Fruit fly (Drosophila melanogaster): ENCODE data around the gene CG42305.

The CG42305 gene

DNA sequence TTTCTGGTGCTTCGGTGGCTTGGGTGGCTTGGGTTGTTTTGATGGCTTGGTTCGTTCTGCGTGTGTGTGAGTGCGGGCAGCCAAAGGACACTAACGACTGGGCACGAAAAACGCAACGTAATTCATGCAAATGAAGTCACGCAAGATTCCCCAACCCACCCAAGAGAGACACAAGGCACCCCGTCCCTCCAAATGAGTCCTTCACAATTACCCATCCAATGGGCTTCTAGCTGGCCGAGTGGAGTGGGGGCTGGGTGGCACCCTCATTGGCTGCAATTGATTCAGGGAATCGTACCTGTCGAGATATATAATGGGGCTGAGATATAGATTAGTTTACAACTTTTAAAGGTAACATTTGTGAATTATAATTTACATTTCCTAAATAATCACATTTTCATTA, 19.2 kb upstream of the CG42305 start:
- no peak for TF ChIP-seq noc (tag; optimal IDR thresholded peaks at IDR 0.05)

DNA sequence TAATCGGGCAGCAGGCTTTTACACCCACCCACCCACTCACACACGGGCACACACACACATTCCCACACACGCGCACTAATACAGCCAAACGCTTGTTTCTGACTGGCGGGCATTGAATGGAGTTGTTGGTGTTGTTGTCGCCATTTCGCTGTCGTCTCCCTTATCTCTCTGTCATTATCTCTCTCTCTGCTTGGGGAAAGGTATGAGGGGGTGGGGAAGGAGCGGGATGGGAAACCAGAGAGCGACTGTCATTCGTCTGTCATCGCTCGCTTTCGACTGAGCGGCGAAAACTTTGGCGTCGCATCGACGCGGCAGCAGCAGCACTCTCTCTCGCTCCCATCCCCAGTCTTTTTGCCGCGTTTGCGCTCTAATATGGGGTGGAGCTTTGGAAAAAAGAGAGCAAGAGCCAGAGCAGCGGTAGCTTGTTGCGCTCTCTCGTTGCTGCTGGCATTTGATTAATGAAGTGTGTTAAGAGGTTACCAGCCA, 16.5 kb upstream of the CG42305 start:
- TF ChIP-seq noc (tag; optimal IDR thresholded peaks at IDR 0.05), result peak; percentile 1

DNA sequence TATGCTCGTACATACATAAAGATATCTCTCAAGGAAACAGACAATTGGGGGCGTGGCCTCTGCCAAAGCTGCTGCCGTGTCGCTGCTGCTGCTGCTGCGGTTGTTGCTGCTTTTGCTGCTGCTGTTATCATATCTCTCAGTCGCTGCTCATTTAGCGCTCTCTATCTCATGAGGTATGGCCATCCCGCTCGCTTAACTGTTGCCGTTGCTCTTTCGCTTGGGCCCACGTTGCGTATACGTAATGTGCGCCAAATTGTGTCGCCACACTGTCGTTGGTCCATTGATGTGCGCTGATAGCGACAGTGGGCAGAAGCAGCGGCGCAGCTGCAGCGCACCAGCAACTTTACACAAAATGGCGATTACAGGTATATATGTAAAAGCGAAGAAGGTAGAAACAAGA, 16.0 kb upstream of the CG42305 start:
- no peak for TF ChIP-seq noc (tag; optimal IDR thresholded peaks at IDR 0.05)

DNA sequence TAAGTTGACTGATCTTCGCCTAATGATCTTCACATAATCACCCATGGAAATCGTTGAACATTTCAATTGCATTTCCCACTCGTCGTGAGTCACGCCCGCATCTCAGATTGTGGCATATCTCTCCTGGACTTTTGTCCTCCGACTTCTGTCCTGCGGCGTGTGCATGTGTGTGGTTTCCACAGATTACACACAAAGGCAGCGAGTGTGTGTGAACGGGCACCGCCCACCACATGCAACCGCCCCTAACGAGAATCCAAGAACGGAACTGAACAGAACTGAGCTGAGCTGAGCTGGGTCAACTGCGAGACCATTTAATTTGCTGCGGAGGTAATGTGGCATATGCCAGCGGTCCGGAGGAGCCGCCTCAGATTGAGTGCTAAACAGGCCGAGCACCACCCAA, 10.7 kb upstream of the CG42305 start:
- no peak for TF ChIP-seq noc (tag; optimal IDR thresholded peaks at IDR 0.05)

DNA sequence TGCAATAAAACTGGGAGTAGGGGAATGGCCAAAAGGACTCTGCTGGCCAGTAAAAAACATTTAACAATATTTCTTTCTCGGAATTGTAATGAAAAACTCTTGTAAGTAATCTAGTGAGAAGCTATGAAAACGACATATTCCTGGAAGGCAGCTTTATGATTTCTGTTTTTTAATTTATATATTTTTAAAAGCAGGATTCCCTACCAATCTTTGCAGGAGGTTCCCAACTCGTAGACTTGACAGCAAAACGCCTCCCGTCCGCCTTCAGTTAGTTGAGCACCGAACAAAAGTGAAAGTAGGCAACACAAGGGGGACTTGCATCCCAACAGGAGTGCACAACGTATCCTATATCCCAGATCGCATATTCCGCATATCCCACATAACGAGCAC, 7.2 kb upstream of the CG42305 start, which contains the start of gene CG43814:
TSS of gene CG43814 (minus strand) at position 101 of the 390 bp plus-strand sequence.
- no peak for TF ChIP-seq noc (tag; optimal IDR thresholded peaks at IDR 0.05)

DNA sequence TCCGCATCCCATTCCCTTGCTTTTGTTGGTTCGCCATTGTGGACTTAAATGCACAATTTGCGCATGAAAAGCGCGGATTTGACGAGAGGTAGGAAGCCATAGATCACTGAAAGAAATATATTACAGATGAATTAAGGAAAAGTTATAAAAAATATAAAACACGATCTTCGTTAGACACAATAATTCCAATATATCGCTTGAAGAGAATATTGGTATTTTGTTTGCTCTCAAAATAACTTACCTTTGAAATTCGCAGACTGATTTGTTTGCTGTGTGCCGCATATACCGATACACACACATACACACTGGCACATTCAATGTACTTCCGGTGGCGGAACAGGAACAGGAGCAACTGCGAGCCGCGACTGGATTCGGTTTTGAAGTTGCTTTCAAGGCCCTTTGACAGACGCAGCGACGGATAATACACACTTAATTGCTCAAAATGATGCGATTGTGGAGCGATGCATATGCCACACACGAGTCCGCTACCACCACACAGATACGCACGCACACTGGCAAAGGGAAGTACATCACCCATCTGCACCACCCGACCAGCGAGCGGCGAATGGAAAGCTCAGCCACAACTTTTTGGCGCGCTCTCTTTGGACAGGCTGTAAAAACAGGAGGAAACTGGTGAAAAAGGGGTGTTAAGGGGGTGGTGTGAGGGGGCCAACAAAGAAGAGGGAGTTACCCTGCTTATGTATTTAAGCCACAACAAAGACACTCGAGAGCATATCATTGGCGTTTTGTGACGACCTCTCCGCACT, 6.6 kb upstream of the CG42305 start:
- no peak for TF ChIP-seq noc (tag; optimal IDR thresholded peaks at IDR 0.05)

DNA sequence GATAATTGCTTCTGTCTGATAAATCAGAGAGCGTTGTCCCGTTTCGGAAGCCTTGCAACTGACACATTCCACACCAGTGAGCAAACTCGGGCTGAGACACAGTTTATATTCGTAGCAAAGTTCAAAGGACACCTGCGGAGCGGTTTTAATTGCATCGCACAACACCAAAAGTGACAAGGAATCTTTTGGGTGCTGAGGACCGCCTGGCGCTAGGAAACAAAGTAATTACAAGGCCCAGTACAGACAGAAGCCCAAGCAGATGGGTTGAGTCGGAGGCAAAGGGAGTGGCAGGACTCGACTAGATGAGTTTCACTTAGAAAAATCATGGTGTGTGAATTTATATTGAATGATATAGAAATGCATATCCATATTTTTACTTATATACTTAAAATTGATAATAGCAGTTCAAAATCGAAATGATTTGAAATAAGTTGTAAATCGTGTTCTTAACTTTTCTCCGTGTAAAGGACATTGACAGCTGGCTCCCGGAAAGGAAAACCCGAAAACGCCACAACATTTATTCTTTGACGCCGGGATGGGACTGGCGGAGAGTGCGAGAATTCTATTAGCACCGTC, 3.6 kb upstream of the CG42305 start:
- no peak for TF ChIP-seq noc (tag; optimal IDR thresholded peaks at IDR 0.05)

DNA sequence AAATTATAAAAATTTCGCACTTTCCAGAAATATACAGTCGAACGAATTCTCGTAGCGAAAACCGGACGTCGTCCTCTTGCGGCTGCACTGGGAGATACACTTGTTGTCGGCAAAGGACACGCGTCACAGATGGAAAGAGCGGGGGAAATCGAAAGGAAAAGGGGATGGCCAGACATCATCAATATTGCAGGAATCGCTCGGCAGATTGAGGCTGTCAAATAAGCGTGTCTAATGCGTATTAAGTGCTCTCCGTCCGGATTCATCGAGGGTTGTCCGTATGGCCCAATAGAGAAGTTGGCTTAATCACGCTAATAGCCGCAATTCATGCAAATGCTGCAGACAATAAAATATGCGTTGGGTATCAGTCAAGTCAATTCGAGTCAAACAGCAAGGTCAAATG, 3.0 kb upstream of the CG42305 start:
- TF ChIP-seq noc (tag; optimal IDR thresholded peaks at IDR 0.05), result no peak

DNA sequence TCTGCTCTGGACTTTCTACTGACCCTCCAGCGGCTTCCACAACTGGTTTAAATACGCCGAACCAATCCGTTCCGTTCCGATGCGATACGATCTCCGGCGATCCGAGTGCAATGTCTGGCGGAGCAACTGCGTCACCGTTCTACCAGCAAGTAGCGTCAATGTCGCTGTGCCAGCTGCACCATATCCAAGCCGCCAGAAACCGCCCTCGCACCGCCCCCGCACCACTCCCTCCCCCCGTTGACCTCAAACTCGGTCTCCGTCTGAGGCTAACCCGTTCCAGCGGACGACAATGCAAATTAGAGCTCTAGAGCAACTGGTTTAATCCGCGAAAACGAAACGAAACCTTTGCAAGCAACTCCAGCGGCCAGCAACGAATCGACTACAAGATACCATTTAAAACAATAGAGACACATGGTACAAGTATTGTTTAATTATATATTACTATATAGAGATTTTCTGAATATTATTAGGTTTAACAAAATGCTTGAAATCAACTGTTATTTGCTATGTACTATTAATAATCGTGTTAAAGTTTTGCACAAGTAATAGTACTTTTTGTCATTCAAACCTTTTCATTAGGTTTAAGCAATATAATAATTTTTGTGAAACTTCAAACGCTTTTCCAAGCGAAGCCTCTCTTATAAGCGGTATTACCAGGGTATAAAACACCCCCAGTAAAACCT, 1.3 kb upstream of the CG42305 start, which contains the start of the genes CG10570 and CG42502:
TSS of gene CG10570 (minus strand) at position 293 of the 683 bp plus-strand sequence.
TSS of gene CG42502 (minus strand) at position 293 of the 683 bp plus-strand sequence.
- TF ChIP-seq noc (tag; optimal IDR thresholded peaks at IDR 0.05), result no peak

DNA sequence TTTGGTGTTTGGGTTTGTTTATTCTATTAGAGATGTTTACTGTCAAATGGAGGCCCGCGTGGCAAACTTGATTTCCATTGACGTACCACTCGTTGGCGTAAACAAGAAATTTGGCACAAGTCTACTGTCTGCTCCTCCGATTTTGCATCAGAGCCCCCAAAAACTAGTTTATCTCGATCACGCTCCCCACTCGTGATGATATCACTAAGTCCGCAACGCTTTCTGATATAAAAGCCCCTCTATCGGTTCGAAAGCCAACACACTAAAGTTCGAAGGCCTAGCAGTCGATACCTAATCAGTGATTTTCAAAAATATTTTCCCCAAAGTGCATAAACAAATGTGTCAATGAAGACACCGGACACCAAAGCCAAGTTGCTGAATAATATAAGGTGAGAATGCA, 307 bp downstream of the CG42305 start:
- TF ChIP-seq noc (tag; optimal IDR thresholded peaks at IDR 0.05), result no peak

DNA sequence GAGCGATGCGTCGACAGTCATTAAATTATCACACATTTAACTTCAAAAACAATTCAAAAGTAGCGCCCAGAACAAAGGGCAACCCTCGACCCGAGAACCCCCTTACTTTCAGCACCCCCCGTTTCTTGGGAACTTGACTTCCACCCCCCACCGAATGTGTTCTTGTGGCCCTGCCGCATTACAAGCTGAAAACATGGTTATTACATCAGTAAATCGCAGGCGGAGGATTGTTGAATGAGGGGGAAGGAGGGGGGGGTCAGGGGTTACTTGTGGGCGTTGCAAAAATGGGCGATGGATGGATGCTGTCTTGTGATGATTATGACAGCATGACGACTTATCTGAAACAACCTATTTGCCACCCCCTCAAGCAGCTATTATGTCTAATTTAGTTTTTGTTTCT, 2.7 kb downstream of the CG42305 start:
- TF ChIP-seq noc (tag; optimal IDR thresholded peaks at IDR 0.05), result no peak

DNA sequence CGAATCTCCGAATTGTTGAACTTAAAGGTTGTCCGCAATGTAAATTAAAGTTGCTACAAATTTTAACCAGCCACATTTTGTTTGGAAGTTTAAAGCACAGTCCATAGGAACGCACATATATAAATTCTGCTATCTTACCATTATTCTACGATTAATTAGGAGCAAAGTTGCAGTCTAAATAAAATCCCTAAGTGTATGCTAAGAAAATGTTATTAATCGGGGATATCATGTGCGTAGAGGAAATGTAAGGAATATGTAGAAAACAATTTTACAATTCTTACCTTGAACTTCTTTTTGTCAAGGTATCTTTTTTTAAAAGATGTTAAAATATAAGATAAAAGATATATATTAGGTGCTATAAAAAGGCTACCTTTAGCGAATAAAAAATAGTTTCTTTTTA, 5.9 kb downstream of the CG42305 start:
- TF ChIP-seq noc (tag; optimal IDR thresholded peaks at IDR 0.05), result no peak

DNA sequence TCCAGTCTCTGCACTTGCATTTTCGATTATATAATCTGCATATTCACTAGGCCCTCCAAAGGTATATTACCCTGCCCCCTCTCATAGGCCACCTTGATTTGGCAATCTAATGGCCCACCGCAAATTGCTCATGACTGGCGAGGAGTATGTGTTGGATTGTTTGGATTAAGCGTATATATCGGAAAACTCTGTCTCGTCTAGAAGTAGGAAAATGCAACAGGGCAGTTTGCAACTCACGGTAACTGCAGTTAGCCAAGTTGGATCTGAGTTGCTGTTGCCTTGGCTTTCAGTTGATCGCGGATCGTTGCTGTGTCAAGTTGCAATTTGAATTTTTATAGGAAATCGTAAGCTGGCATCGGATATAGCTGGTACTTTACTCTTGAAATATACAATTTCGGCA, 6.6 kb downstream of the CG42305 start, which contains the start of gene Ugt36F1:
TSS of gene Ugt36F1 (plus strand) at position 301 of the 400 bp plus-strand sequence.
- no peak for TF ChIP-seq noc (tag; optimal IDR thresholded peaks at IDR 0.05)

DNA sequence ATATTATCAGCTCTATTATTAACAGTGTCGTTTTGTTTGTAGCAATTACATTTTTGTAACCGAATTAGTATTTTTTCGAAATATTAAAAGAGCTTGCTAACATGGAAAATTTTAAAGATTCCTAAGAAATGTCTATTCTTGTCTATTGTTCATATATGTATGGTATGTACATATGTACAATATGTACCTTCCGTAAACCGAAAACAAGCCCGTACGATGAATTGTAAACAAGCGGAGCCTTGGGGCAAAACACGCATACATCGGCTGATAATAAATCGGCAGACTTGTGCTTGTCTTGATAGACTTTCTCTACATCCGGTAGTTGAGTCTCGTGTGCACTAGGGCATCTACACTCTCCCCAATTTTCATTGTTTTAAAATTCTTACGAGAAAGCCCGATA, 10.4 kb downstream of the CG42305 start:
- no peak for TF ChIP-seq noc (tag; optimal IDR thresholded peaks at IDR 0.05)

DNA sequence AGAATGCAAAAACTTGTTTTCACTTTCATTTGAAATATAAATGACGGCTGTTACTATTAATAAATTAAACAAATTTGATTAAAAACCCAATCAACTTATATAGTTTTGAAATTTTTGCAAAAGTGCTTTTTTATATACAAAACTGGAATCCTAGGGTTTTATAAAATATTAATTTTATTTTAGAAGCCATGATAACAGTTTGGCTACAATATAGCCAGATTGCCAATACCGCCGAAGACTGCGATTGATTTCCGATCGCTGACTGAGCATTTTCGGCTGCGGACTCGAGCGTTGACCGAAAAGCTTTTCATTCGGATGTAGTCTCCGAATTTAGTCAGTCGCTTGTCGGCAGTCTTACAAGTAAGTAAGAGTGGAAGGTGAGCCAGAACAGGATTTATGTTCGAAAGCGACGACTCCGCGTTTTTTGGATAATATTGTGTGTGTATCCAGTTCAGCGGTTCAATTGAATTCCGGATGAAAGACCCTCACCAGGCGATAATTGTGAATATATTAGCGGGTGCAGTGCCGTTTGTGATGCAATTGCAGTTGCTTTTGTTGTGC, 10.9 kb downstream of the CG42305 start, which contains the start of gene Ugt36D1:
TSS of gene Ugt36D1 (plus strand) at position 306 of the 561 bp plus-strand sequence.
- TF ChIP-seq noc (tag; optimal IDR thresholded peaks at IDR 0.05), result peak; percentile 24

DNA sequence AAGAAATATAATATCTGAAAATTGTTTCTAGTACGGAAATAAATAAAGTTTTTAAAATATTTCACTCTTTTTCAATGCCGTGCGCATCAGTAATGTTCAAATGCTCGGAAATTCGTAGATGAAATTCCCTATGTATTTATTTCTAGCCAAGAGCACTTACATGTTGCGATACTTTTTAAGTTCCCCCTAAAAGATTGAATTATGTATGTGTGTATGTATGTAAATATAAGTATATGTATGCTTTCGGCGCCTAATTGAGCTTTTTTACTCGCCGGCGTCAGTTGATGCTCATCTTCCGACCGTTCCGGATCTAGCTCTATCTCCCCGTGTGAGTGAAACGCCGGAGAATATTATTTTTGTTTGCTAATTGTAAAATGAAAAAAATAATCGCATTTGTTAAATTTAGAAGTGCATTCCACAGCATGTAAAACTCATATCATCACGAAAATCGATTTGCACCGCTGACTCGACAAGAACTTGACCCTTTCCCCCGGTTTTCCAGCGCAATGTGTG, 14.1 kb downstream of the CG42305 start, which contains the start of gene Ugt36E1:
TSS of gene Ugt36E1 (plus strand) at position 275 of the 513 bp plus-strand sequence.
- no peak for TF ChIP-seq noc (tag; optimal IDR thresholded peaks at IDR 0.05)
